Worm (Caenorhabditis elegans) whole organism, L4 larva: ENCODE results near the gene nonu-1.

Source experiments
- F44E2.7 ChIP-seq: fragments of 200-800 bp; sonication (Bioruptor generic); IDR thresholded peaks from 2 replicates; pipeline ENCODE4 v2.1.2; 2022; ENCODE audit warnings: missing genetic modification characterization, missing compliant biosample characterization
- Y48G9A.11 ChIP-seq: fragments of 200-800 bp; sonication (Bioruptor generic); IDR thresholded peaks from 2 replicates; pipeline ENCODE4 v1.3.6; 2022; ENCODE audit warnings: missing genetic modification reagents, missing genetic modification characterization, missing compliant biosample characterization
- aly-2 ChIP-seq: sonication (generic microtip); optimal IDR thresholded peaks from 2 replicates; lab custom pipeline; 2018; ENCODE audit warnings: missing biosample characterization, missing genetic modification characterization
- arid-1 ChIP-seq: fragments of 200-800 bp; sonication (Bioruptor generic); conservative IDR thresholded peaks from 2 replicates; pipeline ENCODE4 v1.3.6; 2022; ENCODE audit warnings: missing genetic modification reagents, missing genetic modification characterization, missing compliant biosample characterization
- ceh-28 ChIP-seq: fragments of 150-350 bp; optimal IDR thresholded peaks from 2 replicates; lab custom pipeline; 2014; ENCODE audit warnings: missing biosample characterization, missing genetic modification reagents, missing genetic modification characterization
- ceh-44 ChIP-seq: fragments of 200-800 bp; sonication (Bioruptor generic); IDR thresholded peaks from 2 replicates; pipeline ENCODE4 v1.3.6; 2022; ENCODE audit warnings: missing genetic modification reagents, missing genetic modification characterization, missing compliant biosample characterization
- ctbp-1 ChIP-seq: fragments of 200-800 bp; sonication (Bioruptor generic); IDR thresholded peaks from 2 replicates; pipeline ENCODE4 v1.3.6; 2022; ENCODE audit warnings: missing genetic modification reagents, missing genetic modification characterization, missing compliant biosample characterization
- daf-12 ChIP-seq: fragments of 150-350 bp; optimal IDR thresholded peaks from 2 replicates; lab custom pipeline; 2014; ENCODE audit warnings: missing biosample characterization, missing genetic modification reagents, missing genetic modification characterization
- daf-16 ChIP-seq, 3 experiments: sonication (generic microtip); optimal IDR thresholded peaks; 2 replicates each; lab custom pipeline; 2016 to 2017; ENCODE audit warnings: missing genetic modification characterization in 3 of 3, missing genetic modification reagents in 3 of 3, mild to moderate bottlenecking in 2 of 3, missing compliant biosample characterization in 2 of 3, missing biosample characterization in 1 of 3, moderate library complexity in 1 of 3
- daf-19 ChIP-seq: fragments of 200-800 bp; sonication (Bioruptor generic); conservative IDR thresholded peaks from 2 replicates; pipeline ENCODE4 v1.3.6; 2022; ENCODE audit warnings: missing genetic modification characterization, missing compliant biosample characterization
- dmd-6 ChIP-seq: fragments of 200-800 bp; sonication (Bioruptor generic); IDR thresholded peaks from 2 replicates; pipeline ENCODE4 v1.3.6; 2022; ENCODE audit warnings: missing genetic modification reagents, missing genetic modification characterization, missing compliant biosample characterization
- dmd-9 ChIP-seq: fragments of 200-800 bp; sonication (Bioruptor generic); IDR thresholded peaks from 2 replicates; pipeline ENCODE4 v1.3.6; 2022; ENCODE audit warnings: missing genetic modification reagents, missing genetic modification characterization, missing compliant biosample characterization
- dpl-1 ChIP-seq: fragments of 150-350 bp; optimal IDR thresholded peaks from 2 replicates; lab custom pipeline; 2014; ENCODE audit warnings: missing biosample characterization, missing genetic modification reagents, missing genetic modification characterization
- duxl-1 ChIP-seq: sonication (generic microtip); optimal IDR thresholded peaks from 2 replicates; lab custom pipeline; 2016; ENCODE audit warnings: mild to moderate bottlenecking, missing genetic modification characterization, moderate library complexity, missing compliant biosample characterization; ENCODE audit not compliant: poor library complexity
- dve-1 ChIP-seq: sonication (generic microtip); optimal IDR thresholded peaks from 2 replicates; lab custom pipeline; 2017; ENCODE audit warnings: antibody characterized with exemption, mild to moderate bottlenecking, missing genetic modification characterization, missing compliant biosample characterization; ENCODE audit not compliant: insufficient read depth
- fkh-10 ChIP-seq: fragments of 150-350 bp; optimal IDR thresholded peaks from 2 replicates; lab custom pipeline; 2014; ENCODE audit warnings: missing biosample characterization, missing genetic modification reagents, missing genetic modification characterization
- gei-8 ChIP-seq: fragments of 200-800 bp; sonication (Bioruptor generic); optimal IDR thresholded peaks from 2 replicates; lab custom pipeline; 2018; ENCODE audit warnings: mild to moderate bottlenecking, missing genetic modification characterization, missing compliant biosample characterization
- hif-1 ChIP-seq, 2 experiments: sonication (generic microtip); optimal IDR thresholded peaks; 2 replicates each; lab custom pipeline; 2016 to 2017; ENCODE audit warnings: missing compliant biosample characterization in 2 of 2, missing genetic modification characterization in 2 of 2, missing genetic modification reagents in 2 of 2, missing genotype in 2 of 2, mild to moderate bottlenecking in 1 of 2
- hlh-11 ChIP-seq: fragments of 200-800 bp; sonication (Bioruptor generic); optimal IDR thresholded peaks from 2 replicates; lab custom pipeline; 2018; ENCODE audit warnings: mild to moderate bottlenecking, missing genetic modification characterization, missing compliant biosample characterization
- lin-29 ChIP-seq: fragments of 200-800 bp; sonication (Bioruptor generic); IDR thresholded peaks from 2 replicates; pipeline ENCODE4 v1.3.6; 2022; ENCODE audit warnings: missing genetic modification reagents, missing genetic modification characterization, missing compliant biosample characterization
- lin-38 ChIP-seq: fragments of 200-800 bp; sonication (Bioruptor generic); IDR thresholded peaks from 2 replicates; pipeline ENCODE4 v1.3.6; 2022; ENCODE audit warnings: missing genetic modification reagents, missing genetic modification characterization, missing compliant biosample characterization
- lsy-2 ChIP-seq, 2 experiments: fragments of 150-350 bp in 1 of 2; sonication (generic microtip) in 1 of 2; optimal IDR thresholded peaks; 2 replicates each; lab custom pipeline; 2014 to 2017; ENCODE audit warnings: missing biosample characterization in 2 of 2, missing genetic modification characterization in 2 of 2
- madf-5 ChIP-seq, 2 experiments: fragments of 200-800 bp; sonication (Bioruptor generic); IDR thresholded peaks; 2 replicates each; pipeline ENCODE4 v1.3.6; 2022; ENCODE audit warnings: missing compliant biosample characterization in 2 of 2, missing genetic modification characterization in 2 of 2
- madf-9 ChIP-seq: fragments of 200-800 bp; sonication (Bioruptor generic); conservative IDR thresholded peaks from 2 replicates; pipeline ENCODE4 v1.3.6; 2022; ENCODE audit warnings: missing genetic modification reagents, missing genetic modification characterization, missing compliant biosample characterization
- mdl-1 ChIP-seq, 2 experiments: fragments of 150-350 bp in 1 of 2; sonication (generic microtip) in 1 of 2; optimal IDR thresholded peaks; 2 replicates each; lab custom pipeline; 2014 to 2017; ENCODE audit warnings: missing biosample characterization in 2 of 2, missing genetic modification characterization in 2 of 2
- mes-2 ChIP-seq: sonication (generic microtip); optimal IDR thresholded peaks from 2 replicates; lab custom pipeline; 2016; ENCODE audit warnings: missing genotype, mild to moderate bottlenecking, missing genetic modification characterization, missing compliant biosample characterization; ENCODE audit not compliant: poor library complexity, severe bottlenecking
- nhr-11 ChIP-seq: fragments of 150-350 bp; optimal IDR thresholded peaks from 2 replicates; lab custom pipeline; 2014; ENCODE audit warnings: missing biosample characterization, missing genetic modification characterization
- nhr-28 ChIP-seq: fragments of 150-350 bp; optimal IDR thresholded peaks from 2 replicates; lab custom pipeline; 2014; ENCODE audit warnings: missing biosample characterization, missing genetic modification characterization
- nhr-48 ChIP-seq: sonication (generic microtip); optimal IDR thresholded peaks from 2 replicates; lab custom pipeline; 2016; ENCODE audit warnings: mild to moderate bottlenecking, missing genetic modification characterization, missing compliant biosample characterization
- pqm-1 ChIP-seq: sonication (generic microtip); optimal IDR thresholded peaks from 2 replicates; lab custom pipeline; 2017; ENCODE audit warnings: missing biosample characterization, missing genetic modification characterization
- set-16 ChIP-seq: fragments of 200-800 bp; sonication (Bioruptor generic); IDR thresholded peaks from 2 replicates; pipeline ENCODE4 v1.3.6; 2022; ENCODE audit warnings: missing genetic modification reagents, missing genetic modification characterization, missing compliant biosample characterization
- vab-7 ChIP-seq: fragments of 200-800 bp; sonication (Bioruptor generic); IDR thresholded peaks from 2 replicates; pipeline ENCODE4 v1.3.6; 2022; ENCODE audit warnings: missing genetic modification reagents, missing genetic modification characterization, missing compliant biosample characterization
- zip-11 ChIP-seq: fragments of 200-800 bp; sonication (Bioruptor generic); IDR thresholded peaks from 2 replicates; pipeline ENCODE4 v1.3.6; 2022; ENCODE audit warnings: missing genetic modification characterization, missing compliant biosample characterization

Gene nonu-1

DNA sequence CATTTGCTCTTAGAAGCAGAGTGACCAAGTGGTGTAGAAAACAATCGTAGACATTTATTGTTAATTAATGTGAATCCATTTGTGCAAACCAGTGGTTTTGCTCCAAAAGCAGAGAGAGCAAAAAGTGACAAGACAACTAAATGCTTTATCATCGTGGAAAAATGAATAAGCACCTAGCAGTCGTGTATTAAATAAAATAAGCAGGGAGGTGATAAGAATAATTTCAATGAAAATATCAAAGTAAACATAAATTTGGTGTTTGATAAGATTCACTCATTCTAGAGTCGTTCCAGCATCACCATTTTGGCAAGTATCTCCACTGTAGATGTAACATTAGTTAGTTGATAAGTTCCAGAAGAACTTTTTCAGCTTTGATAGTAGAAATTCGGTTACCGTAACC lies 37.6 kb upstream of the nonu-1 start, which contains the start of gene clec-6:
Gene clec-6, minus strand, starts transcription at position 154 of the 400 bp plus-strand sequence.
- no peak for TF ChIP-seq daf-12 (tag; lab: Kevin White, UChicago)
- TF ChIP-seq daf-16 (GFP tag; optimal IDR thresholded peaks at IDR 0.05; lab: Kevin White, UChicago), result no peak
- TF ChIP-seq daf-16 (tag; optimal IDR thresholded peaks at IDR 0.05; lab: Kevin White, UChicago), result peak; percentile 42
- TF ChIP-seq zip-11 (GFP tag; lab: Robert Waterston, UW), result no peak
- TF ChIP-seq nhr-28 (tag; lab: Kevin White, UChicago), result peak; percentile 8
- TF ChIP-seq ctbp-1 (GFP tag; lab: Robert Waterston, UW), result no peak
- TF ChIP-seq dmd-6 (GFP tag; lab: Robert Waterston, UW), result peak; percentile 36; the same call in 1 of the 2 replicates
- TF ChIP-seq, all 104 proteins: peak for 3

DNA sequence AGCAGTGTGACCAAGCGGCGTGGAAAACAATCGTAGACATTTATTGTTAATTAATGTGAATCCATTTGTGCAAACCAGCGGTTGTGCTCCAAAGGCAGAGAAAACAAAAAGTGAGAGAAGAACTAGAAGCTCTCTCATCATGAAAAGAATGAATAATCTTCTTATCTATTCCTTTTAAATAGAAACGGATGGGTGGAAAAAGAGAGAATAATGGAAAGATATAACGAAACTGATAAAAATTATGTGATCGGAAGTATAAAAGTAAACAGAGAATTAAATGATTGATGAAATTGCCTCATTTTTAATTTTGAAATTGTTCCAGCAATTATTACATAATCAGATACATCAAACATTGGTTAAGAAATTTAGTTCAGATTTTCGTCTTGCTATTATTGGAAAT lies 33.7 kb upstream of the nonu-1 start, which contains the start of gene clec-5:
Gene clec-5, minus strand, starts transcription at position 178 of the 400 bp plus-strand sequence.
- TF ChIP-seq daf-19 (GFP tag; lab: Robert Waterston, UW), result no peak
- no peak for TF ChIP-seq mdl-1 (tag; optimal IDR thresholded peaks at IDR 0.05; lab: Kevin White, UChicago)
- TF ChIP-seq aly-2 (tag; lab: Kevin White, UChicago), result no peak
- TF ChIP-seq dve-1 (tag; lab: Kevin White, UChicago), result peak; percentile 13
- no peak for TF ChIP-seq zip-11 (GFP tag; lab: Robert Waterston, UW)
- TF ChIP-seq F44E2.7 (GFP tag; lab: Robert Waterston, UW), result no peak
- TF ChIP-seq set-16 (GFP tag; lab: Robert Waterston, UW), result no peak
- no peak for TF ChIP-seq ceh-44 (GFP tag; lab: Robert Waterston, UW)
- peak; percentile 56 for TF ChIP-seq pqm-1
- TF ChIP-seq dpl-1, result no peak
- TF ChIP-seq nhr-48 (tag; lab: Kevin White, UChicago), result no peak
- no peak for TF ChIP-seq daf-16 (GFP tag; optimal IDR thresholded peaks at IDR 0.05; lab: Kevin White, UChicago)
- TF ChIP-seq daf-16 (tag; optimal IDR thresholded peaks at IDR 0.05; lab: Kevin White, UChicago), result peak; percentile 17
- no peak for TF ChIP-seq nhr-11 (tag; lab: Kevin White, UChicago)
- no peak for TF ChIP-seq duxl-1 (tag; lab: Kevin White, UChicago)
- TF ChIP-seq lin-29 (GFP tag; lab: Robert Waterston, UW), result no peak
- no peak for TF ChIP-seq hif-1 (tag; optimal IDR thresholded peaks at IDR 0.05; lab: Kevin White, UChicago)

DNA sequence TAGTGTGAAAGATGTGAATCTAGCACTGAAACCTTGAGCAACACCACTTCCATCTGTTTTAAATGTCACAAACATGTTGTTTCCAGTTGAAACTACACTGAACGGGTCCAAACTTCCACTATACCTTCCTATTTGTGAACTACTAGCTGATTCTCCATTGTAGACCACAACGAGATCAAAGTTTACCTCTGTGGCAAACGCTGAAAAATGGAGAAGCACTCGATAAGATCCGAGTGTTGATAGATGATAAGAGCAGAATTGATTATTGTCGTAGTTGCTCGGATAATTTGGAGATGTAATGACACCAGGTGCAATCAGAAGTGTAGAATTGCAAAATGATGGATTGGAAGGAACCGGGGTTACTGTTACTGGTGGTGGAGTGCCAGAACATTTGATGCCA lies 32.2 kb upstream of the nonu-1 start:
- TF ChIP-seq nhr-28 (tag; lab: Kevin White, UChicago) (peak; percentile 11), daf-16 (GFP tag; optimal IDR thresholded peaks at IDR 0.05; lab: Kevin White, UChicago) (no peak), daf-16 (tag; optimal IDR thresholded peaks at IDR 0.05; lab: Kevin White, UChicago) (peak; percentile 22), mes-2 (no peak), hlh-11 (tag; lab: Kevin White, UChicago) (peak; percentile 12), pqm-1 (peak; percentile 38), dmd-6 (GFP tag; lab: Robert Waterston, UW) (0 out of 2 replicates have a peak, but pooled peaks have one; percentile 17), gei-8 (no peak)

DNA sequence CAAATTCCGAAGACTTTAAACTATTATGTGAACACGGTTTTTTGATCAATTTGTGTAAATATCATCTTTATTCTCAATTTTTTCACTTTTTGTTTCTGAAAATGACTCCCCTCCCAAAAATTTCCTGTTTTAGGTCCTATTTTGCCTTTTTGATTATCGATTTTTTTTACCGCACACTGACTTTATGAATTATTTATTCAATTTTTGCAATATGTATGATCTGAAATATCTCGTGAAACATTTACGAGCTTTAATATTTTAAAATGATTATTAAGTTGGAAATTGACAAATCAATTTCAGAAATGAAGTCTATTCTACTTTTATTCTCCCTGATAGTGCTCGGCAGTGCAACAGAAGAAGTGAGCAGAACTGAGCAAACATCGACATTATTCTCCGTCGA lies 29.7 kb upstream of the nonu-1 start, which contains the start of gene C35D10.1:
Gene C35D10.1, plus strand, starts transcription at position 301 of the 400 bp plus-strand sequence.
- peak; percentile 38 for TF ChIP-seq ceh-28 (tag; lab: Kevin White, UChicago)
- TF ChIP-seq lin-38 (GFP tag; lab: Robert Waterston, UW), result peak; percentile 62
- no peak for TF ChIP-seq vab-7 (GFP tag; lab: Robert Waterston, UW)
- TF ChIP-seq aly-2 (tag; lab: Kevin White, UChicago), result no peak
- no peak for TF ChIP-seq madf-5 (GFP tag; IDR thresholded peaks at IDR 0.05; lab: Robert Waterston, UW)
- no peak for TF ChIP-seq dmd-9 (GFP tag; lab: Robert Waterston, UW)
- TF ChIP-seq dve-1 (tag; lab: Kevin White, UChicago), result no peak

DNA sequence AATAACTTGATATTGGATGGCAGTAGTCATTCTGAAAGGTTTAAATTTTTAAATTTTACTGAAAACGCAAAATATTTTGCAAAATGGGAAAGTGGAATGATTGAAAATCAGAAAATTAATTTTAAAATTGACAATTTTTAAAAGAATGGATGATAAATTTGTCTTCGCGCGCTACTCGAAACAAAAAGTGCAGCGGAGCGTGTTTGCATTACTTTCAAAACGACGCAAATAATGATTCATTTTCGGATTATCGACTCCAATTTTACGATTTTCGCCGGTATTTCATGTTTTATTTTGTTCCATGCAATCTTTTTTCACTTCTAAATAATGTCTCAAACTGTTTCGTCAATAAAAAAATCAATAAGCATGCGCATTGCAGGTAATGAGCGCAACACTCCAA lies 28.6 kb upstream of the nonu-1 start, which contains the start of the genes tost-1 and arx-6:
Gene tost-1, minus strand, starts transcription at position 31 of the 400 bp plus-strand sequence.
Gene arx-6, plus strand, starts transcription at position 378 of the 400 bp plus-strand sequence.
- TF ChIP-seq madf-9 (GFP tag; lab: Robert Waterston, UW) (no peak), mes-2 (peak; percentile 81), arid-1 (GFP tag; lab: Robert Waterston, UW) (no peak), dpl-1 (peak; percentile 84), fkh-10 (GFP tag; lab: Kevin White, UChicago) (peak; percentile 19), lsy-2 (tag; optimal IDR thresholded peaks at IDR 0.05; lab: Kevin White, UChicago) (peak in 1 of 2 experiments; percentile 69), lin-38 (GFP tag; lab: Robert Waterston, UW) (peak; percentile 93), Y48G9A.11 (no peak)
